Worm (Caenorhabditis elegans) whole organism, L2 larva: Measurements from ENCODE around the gene F10E9.4.

Experiments
- R02D3.7 ChIP-seq: fragments of 150-350 bp; optimal IDR thresholded peaks from 2 replicates; lab custom pipeline; 2014; ENCODE audit warnings: missing biosample characterization, missing genetic modification characterization
- alr-1 ChIP-seq: fragments of 150-350 bp; optimal IDR thresholded peaks from 2 replicates; lab custom pipeline; 2014; ENCODE audit warnings: missing biosample characterization, missing genetic modification characterization
- ama-1 ChIP-seq: fragments of 150-350 bp; optimal IDR thresholded peaks from 2 replicates; lab custom pipeline; 2018; ENCODE audit warnings: inconsistent platforms
- ceh-82 ChIP-seq: fragments of 150-350 bp; optimal IDR thresholded peaks from 2 replicates; lab custom pipeline; 2014; ENCODE audit warnings: missing biosample characterization, missing genetic modification characterization
- lin-13 ChIP-seq: fragments of 150-350 bp; optimal IDR thresholded peaks from 2 replicates; lab custom pipeline; 2014; ENCODE audit warnings: missing biosample characterization, missing genetic modification reagents, missing genetic modification characterization
- nhr-23 ChIP-seq: fragments of 150-350 bp; optimal IDR thresholded peaks from 2 replicates; lab custom pipeline; 2014; ENCODE audit warnings: missing biosample characterization, missing genetic modification reagents, missing genetic modification characterization
- nhr-237 ChIP-seq: fragments of 150-350 bp; optimal IDR thresholded peaks from 2 replicates; lab custom pipeline; 2014; ENCODE audit warnings: missing biosample characterization, missing genetic modification characterization
- nhr-25 ChIP-seq: fragments of 150-350 bp; sonication (generic microtip); optimal IDR thresholded peaks from 3 replicates; lab custom pipeline; 2014; ENCODE audit warnings: missing biosample characterization, missing genetic modification characterization
- nhr-6 ChIP-seq: fragments of 150-350 bp; optimal IDR thresholded peaks from 2 replicates; lab custom pipeline; 2014; ENCODE audit warnings: missing biosample characterization, missing genetic modification characterization
- skn-1 ChIP-seq: sonication (generic microtip); optimal IDR thresholded peaks from 2 replicates; lab custom pipeline; 2017; ENCODE audit warnings: missing biosample characterization, missing genetic modification characterization
- unc-62 ChIP-seq: fragments of 150-350 bp; optimal IDR thresholded peaks from 2 replicates; lab custom pipeline; 2014; ENCODE audit warnings: missing biosample characterization, missing genetic modification reagents, missing genetic modification characterization
- ztf-11 ChIP-seq: sonication (generic microtip); optimal IDR thresholded peaks from 2 replicates; lab custom pipeline; 2017; ENCODE audit warnings: missing biosample characterization, missing genetic modification characterization

DNA sequence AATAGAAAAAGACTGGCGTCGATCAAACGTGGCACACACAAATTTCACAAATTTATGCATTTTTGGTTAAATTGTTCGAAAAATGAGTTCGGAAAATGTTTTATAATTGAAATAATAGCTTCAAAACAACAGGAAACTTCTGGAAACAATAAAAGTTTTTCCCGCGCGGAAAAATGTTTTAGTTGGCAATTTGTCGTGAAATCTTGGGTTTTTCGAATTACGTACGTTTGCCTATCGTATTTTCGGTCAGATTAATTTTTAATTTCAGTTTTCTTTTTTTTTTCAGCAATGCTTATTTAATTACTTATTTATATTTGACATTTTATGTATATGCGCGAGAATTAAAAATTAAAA is 47.1 kb downstream of the F10E9.4 start:
- TF ChIP-seq ceh-82 (tag; lab: Kevin White, UChicago) (no peak), nhr-237 (tag; lab: Kevin White, UChicago) (no peak), lin-13 (GFP tag; lab: Kevin White, UChicago) (no peak), alr-1 (tag; lab: Kevin White, UChicago) (no peak), skn-1 (tag; lab: Kevin White, UChicago) (no peak), unc-62 (GFP tag; lab: Kevin White, UChicago) (no peak), nhr-23 (no peak), ztf-11 (tag; lab: Kevin White, UChicago) (no peak), nhr-6 (tag; lab: Kevin White, UChicago) (no peak), ama-1 (lab: Kevin White, UChicago) (no peak), nhr-25 (tag; lab: Kevin White, UChicago) (no peak), R02D3.7 (no peak)
